Worm (Caenorhabditis elegans) whole organism, L2 larva: ENCODE results near the gene C25G4.8.
A peak's percentile ranks its signal among the peaks of the same experiment; 100 is the strongest.

Source experiments
- C34F6.9 ChIP-seq: fragments of 150-350 bp; optimal IDR thresholded peaks from 2 replicates; lab custom pipeline; 2014; ENCODE audit warnings: missing biosample characterization, missing genetic modification characterization
- F13H6.1 ChIP-seq: sonication (generic microtip); optimal IDR thresholded peaks from 2 replicates; lab custom pipeline; 2016; ENCODE audit warnings: missing genetic modification characterization, missing compliant biosample characterization
- R02D3.7 ChIP-seq: fragments of 150-350 bp; optimal IDR thresholded peaks from 2 replicates; lab custom pipeline; 2014; ENCODE audit warnings: missing biosample characterization, missing genetic modification characterization
- Y55F3AM.14 ChIP-seq: fragments of 200-800 bp; sonication (Bioruptor generic); optimal IDR thresholded peaks from 2 replicates; lab custom pipeline; 2018; ENCODE audit warnings: mild to moderate bottlenecking, missing genetic modification characterization, missing compliant biosample characterization
- ZK546.5 ChIP-seq: sonication (generic microtip); optimal IDR thresholded peaks from 2 replicates; lab custom pipeline; 2017; ENCODE audit warnings: missing biosample characterization, missing genetic modification characterization
- alr-1 ChIP-seq: fragments of 150-350 bp; optimal IDR thresholded peaks from 2 replicates; lab custom pipeline; 2014; ENCODE audit warnings: missing biosample characterization, missing genetic modification characterization
- aly-2 ChIP-seq: fragments of 150-350 bp; optimal IDR thresholded peaks from 2 replicates; lab custom pipeline; 2014; ENCODE audit warnings: missing biosample characterization, missing genetic modification characterization
- ama-1 ChIP-seq: fragments of 150-350 bp; optimal IDR thresholded peaks from 2 replicates; lab custom pipeline; 2018; ENCODE audit warnings: inconsistent platforms
- blmp-1 ChIP-seq: sonication (generic microtip); optimal IDR thresholded peaks from 2 replicates; lab custom pipeline; 2017; ENCODE audit warnings: missing genetic modification characterization, mild to moderate bottlenecking, missing compliant biosample characterization, antibody characterized with exemption, moderate library complexity; ENCODE audit not compliant: insufficient read depth
- ceh-16 ChIP-seq: fragments of 150-350 bp; optimal IDR thresholded peaks from 2 replicates; lab custom pipeline; 2014; ENCODE audit warnings: missing biosample characterization, missing genetic modification characterization
- ceh-82 ChIP-seq: fragments of 150-350 bp; optimal IDR thresholded peaks from 2 replicates; lab custom pipeline; 2014; ENCODE audit warnings: missing biosample characterization, missing genetic modification characterization
- crh-2 ChIP-seq: sonication (generic microtip); optimal IDR thresholded peaks from 2 replicates; lab custom pipeline; 2017; ENCODE audit warnings: missing biosample characterization, missing genetic modification characterization
- dmd-4 ChIP-seq: sonication (generic microtip); optimal IDR thresholded peaks from 2 replicates; lab custom pipeline; 2017; ENCODE audit warnings: missing biosample characterization, missing genetic modification characterization
- egl-27 ChIP-seq: sonication (generic microtip); optimal IDR thresholded peaks from 3 replicates; lab custom pipeline; 2017; ENCODE audit warnings: missing biosample characterization, missing genetic modification reagents, missing genetic modification characterization
- elt-1 ChIP-seq: fragments of 150-350 bp; optimal IDR thresholded peaks from 2 replicates; lab custom pipeline; 2014; ENCODE audit warnings: missing biosample characterization, missing genetic modification characterization
- elt-3 ChIP-seq: sonication (generic microtip); optimal IDR thresholded peaks from 2 replicates; lab custom pipeline; 2017; ENCODE audit warnings: missing biosample characterization, missing genetic modification characterization
- fos-1 ChIP-seq: fragments of 150-350 bp; optimal IDR thresholded peaks from 2 replicates; lab custom pipeline; 2014; ENCODE audit warnings: missing biosample characterization, missing genetic modification characterization
- gmeb-1 ChIP-seq: fragments of 150-350 bp; optimal IDR thresholded peaks from 2 replicates; lab custom pipeline; 2014; ENCODE audit warnings: missing biosample characterization, missing genetic modification characterization
- lin-11 ChIP-seq: fragments of 150-350 bp; sonication (generic microtip); optimal IDR thresholded peaks from 2 replicates; lab custom pipeline; 2014; ENCODE audit warnings: missing biosample characterization, missing genetic modification characterization, inconsistent platforms, mixed read lengths
- lin-13 ChIP-seq: fragments of 150-350 bp; optimal IDR thresholded peaks from 2 replicates; lab custom pipeline; 2014; ENCODE audit warnings: missing biosample characterization, missing genetic modification reagents, missing genetic modification characterization
- lin-39 ChIP-seq: fragments of 150-350 bp; optimal IDR thresholded peaks from 2 replicates; lab custom pipeline; 2014; ENCODE audit warnings: missing biosample characterization, missing genetic modification reagents, missing genetic modification characterization
- lsy-2 ChIP-seq, 2 experiments: fragments of 150-350 bp in 1 of 2; sonication (generic microtip) in 1 of 2; optimal IDR thresholded peaks; 2 replicates each; lab custom pipeline; 2014 to 2017; ENCODE audit warnings: missing biosample characterization in 2 of 2, missing genetic modification characterization in 2 of 2
- mab-5 ChIP-seq: fragments of 150-350 bp; optimal IDR thresholded peaks from 2 replicates; lab custom pipeline; 2014; ENCODE audit warnings: missing biosample characterization, missing genetic modification characterization
- mbf-1 ChIP-seq: sonication (generic microtip); optimal IDR thresholded peaks from 2 replicates; lab custom pipeline; 2017; ENCODE audit warnings: missing biosample characterization, missing genetic modification characterization
- mdl-1 ChIP-seq, 2 experiments: fragments of 150-350 bp in 1 of 2; sonication (generic microtip) in 1 of 2; optimal IDR thresholded peaks; 2 replicates each; lab custom pipeline; 2017; ENCODE audit warnings: missing biosample characterization in 2 of 2, missing genetic modification characterization in 2 of 2
- nhr-10 ChIP-seq: sonication (generic microtip); optimal IDR thresholded peaks from 2 replicates; lab custom pipeline; 2017; ENCODE audit warnings: missing biosample characterization, missing genetic modification characterization
- nhr-11 ChIP-seq: fragments of 150-350 bp; optimal IDR thresholded peaks from 2 replicates; lab custom pipeline; 2014; ENCODE audit warnings: missing biosample characterization, missing genetic modification characterization
- nhr-12 ChIP-seq: fragments of 150-350 bp; optimal IDR thresholded peaks from 2 replicates; lab custom pipeline; 2014; ENCODE audit warnings: missing biosample characterization, missing genetic modification characterization
- nhr-129 ChIP-seq: fragments of 150-350 bp; optimal IDR thresholded peaks from 2 replicates; lab custom pipeline; 2014; ENCODE audit warnings: missing biosample characterization, missing genetic modification characterization
- nhr-21 ChIP-seq: fragments of 150-350 bp; optimal IDR thresholded peaks from 2 replicates; lab custom pipeline; 2014; ENCODE audit warnings: missing biosample characterization, missing genetic modification characterization
- nhr-23 ChIP-seq: fragments of 150-350 bp; optimal IDR thresholded peaks from 2 replicates; lab custom pipeline; 2014; ENCODE audit warnings: missing biosample characterization, missing genetic modification reagents, missing genetic modification characterization
- nhr-237 ChIP-seq: fragments of 150-350 bp; optimal IDR thresholded peaks from 2 replicates; lab custom pipeline; 2014; ENCODE audit warnings: missing biosample characterization, missing genetic modification characterization
- nhr-25 ChIP-seq: fragments of 150-350 bp; sonication (generic microtip); optimal IDR thresholded peaks from 3 replicates; lab custom pipeline; 2014; ENCODE audit warnings: missing biosample characterization, missing genetic modification characterization
- nhr-6 ChIP-seq: fragments of 150-350 bp; optimal IDR thresholded peaks from 2 replicates; lab custom pipeline; 2014; ENCODE audit warnings: missing biosample characterization, missing genetic modification characterization
- nhr-77 ChIP-seq: fragments of 150-350 bp; optimal IDR thresholded peaks from 2 replicates; lab custom pipeline; 2014; ENCODE audit warnings: missing biosample characterization, missing genetic modification characterization
- peb-1 ChIP-seq: fragments of 150-350 bp; optimal IDR thresholded peaks from 2 replicates; lab custom pipeline; 2014; ENCODE audit warnings: missing biosample characterization, missing genetic modification characterization
- sem-4 ChIP-seq: fragments of 150-350 bp; optimal IDR thresholded peaks from 2 replicates; lab custom pipeline; 2014; ENCODE audit warnings: missing biosample characterization, missing genetic modification reagents, missing genetic modification characterization
- skn-1 ChIP-seq: sonication (generic microtip); optimal IDR thresholded peaks from 2 replicates; lab custom pipeline; 2017; ENCODE audit warnings: missing biosample characterization, missing genetic modification characterization
- sma-3 ChIP-seq: sonication (generic microtip); optimal IDR thresholded peaks from 2 replicates; lab custom pipeline; 2016; ENCODE audit warnings: missing genetic modification reagents, missing genetic modification characterization, missing compliant biosample characterization
- sma-9 ChIP-seq, 2 experiments: fragments of 150-350 bp in 1 of 2; sonication (generic microtip) in 1 of 2; optimal IDR thresholded peaks; 2 replicates each; lab custom pipeline; 2014 to 2016; ENCODE audit warnings: missing genetic modification characterization in 2 of 2, mild to moderate bottlenecking in 1 of 2, missing biosample characterization in 1 of 2, missing compliant biosample characterization in 1 of 2, missing genetic modification reagents in 1 of 2, moderate library complexity in 1 of 2
- snpc-4 ChIP-seq: fragments of 150-350 bp; optimal IDR thresholded peaks from 2 replicates; lab custom pipeline; 2014; ENCODE audit warnings: missing biosample characterization, missing genetic modification characterization
- unc-39 ChIP-seq: fragments of 150-350 bp; optimal IDR thresholded peaks from 2 replicates; lab custom pipeline; 2014; ENCODE audit warnings: missing biosample characterization, missing genetic modification characterization
- unc-55 ChIP-seq: fragments of 150-350 bp; sonication (generic microtip); optimal IDR thresholded peaks from 3 replicates; lab custom pipeline; 2014; ENCODE audit warnings: missing biosample characterization, missing genetic modification reagents, missing genetic modification characterization
- unc-62 ChIP-seq: fragments of 150-350 bp; optimal IDR thresholded peaks from 2 replicates; lab custom pipeline; 2014; ENCODE audit warnings: missing biosample characterization, missing genetic modification reagents, missing genetic modification characterization
- zag-1 ChIP-seq: fragments of 150-350 bp; optimal IDR thresholded peaks from 2 replicates; lab custom pipeline; 2014; ENCODE audit warnings: missing biosample characterization, missing genetic modification characterization
- ztf-11 ChIP-seq: sonication (generic microtip); optimal IDR thresholded peaks from 2 replicates; lab custom pipeline; 2017; ENCODE audit warnings: missing biosample characterization, missing genetic modification characterization
- ztf-4 ChIP-seq: fragments of 150-350 bp; optimal IDR thresholded peaks from 2 replicates; lab custom pipeline; 2014; ENCODE audit warnings: missing biosample characterization, missing genetic modification characterization

The C25G4.8 gene

ce11 chrIV:12420455-12420854 is 42.8 kb downstream of the C25G4.8 start, which contains the start of gene ugt-65:
Gene ugt-65 (plus strand): TSS chrIV:12420683.
- TF ChIP-seq unc-62 (GFP tag; lab: Kevin White, UChicago) (no peak), fos-1 (tag; lab: Kevin White, UChicago) (peak; percentile 71), crh-2 (tag; lab: Kevin White, UChicago) (peak; percentile 15), zag-1 (tag; lab: Kevin White, UChicago) (no peak), ceh-16 (tag; lab: Kevin White, UChicago) (no peak), R02D3.7 (tag; lab: Kevin White, UChicago) (no peak), sma-9 (GFP tag; optimal IDR thresholded peaks at IDR 0.05; lab: Kevin White, UChicago) (peak; percentile 86), sma-9 (tag; optimal IDR thresholded peaks at IDR 0.05; lab: Kevin White, UChicago) (no peak), gmeb-1 (tag; lab: Kevin White, UChicago) (no peak), elt-1 (tag; lab: Kevin White, UChicago) (no peak), unc-55 (GFP tag; lab: Kevin White, UChicago) (no peak), nhr-11 (tag; lab: Kevin White, UChicago) (no peak), F13H6.1 (tag; lab: Kevin White, UChicago) (peak; percentile 6)

ce11 chrIV:12419291-12419690 is 44.0 kb downstream of the C25G4.8 start:
- TF ChIP-seq sma-9 (GFP tag; optimal IDR thresholded peaks at IDR 0.05; lab: Kevin White, UChicago) (peak; percentile 28), sma-9 (tag; optimal IDR thresholded peaks at IDR 0.05; lab: Kevin White, UChicago) (no peak), gmeb-1 (tag; lab: Kevin White, UChicago) (no peak)

ce11 chrIV:12417536-12418195 is 45.6 kb downstream of the C25G4.8 start, which contains the start of gene F08G5.3:
Gene F08G5.3 (minus strand): TSS chrIV:12417586.
- TF ChIP-seq fos-1 (tag; lab: Kevin White, UChicago): peak; percentile 55
- no peak for TF ChIP-seq alr-1 (tag; lab: Kevin White, UChicago)
- peak; percentile 8 for TF ChIP-seq sma-3 (GFP tag; lab: Kevin White, UChicago)
- peak; percentile 37 for TF ChIP-seq lin-13 (GFP tag; lab: Kevin White, UChicago)
- TF ChIP-seq crh-2 (tag; lab: Kevin White, UChicago): no peak
- TF ChIP-seq nhr-6: no peak
- TF ChIP-seq ZK546.5: no peak
- TF ChIP-seq dmd-4 (tag; lab: Kevin White, UChicago): no peak
- TF ChIP-seq nhr-129 (tag; lab: Kevin White, UChicago): peak; percentile 91
- no peak for TF ChIP-seq nhr-237 (tag; lab: Kevin White, UChicago)
- no peak for TF ChIP-seq nhr-21
- no peak for TF ChIP-seq nhr-11 (tag; lab: Kevin White, UChicago)
- TF ChIP-seq ceh-82 (tag; lab: Kevin White, UChicago): no peak
- no peak for TF ChIP-seq nhr-12 (tag; lab: Kevin White, UChicago)
- peak; percentile 16 for TF ChIP-seq egl-27 (tag; lab: Kevin White, UChicago)
- TF ChIP-seq C34F6.9 (tag; lab: Kevin White, UChicago): peak; percentile 35
- no peak for TF ChIP-seq nhr-25 (tag; lab: Kevin White, UChicago)
- TF ChIP-seq elt-1 (tag; lab: Kevin White, UChicago): no peak
- no peak for TF ChIP-seq blmp-1 (tag; lab: Kevin White, UChicago)
- TF ChIP-seq zag-1 (tag; lab: Kevin White, UChicago): no peak
- no peak for TF ChIP-seq skn-1 (tag; lab: Kevin White, UChicago)
- TF ChIP-seq ztf-4 (tag; lab: Kevin White, UChicago): no peak
- TF ChIP-seq mdl-1 (tag; optimal IDR thresholded peaks at IDR 0.05; lab: Kevin White, UChicago): no peak
- TF ChIP-seq lin-11 (tag; lab: Kevin White, UChicago): peak; percentile 19
- TF ChIP-seq ceh-16 (tag; lab: Kevin White, UChicago): no peak
- TF ChIP-seq unc-39 (tag; lab: Kevin White, UChicago): no peak
- TF ChIP-seq mbf-1 (tag; lab: Kevin White, UChicago): no peak
- TF ChIP-seq Y55F3AM.14 (GFP tag; lab: Kevin White, UChicago): peak; percentile 35
- TF ChIP-seq nhr-10 (tag; lab: Kevin White, UChicago): no peak
- no peak for TF ChIP-seq nhr-23 (tag; lab: Kevin White, UChicago)
- TF ChIP-seq sem-4: no peak
- TF ChIP-seq snpc-4 (tag; lab: Kevin White, UChicago): no peak
- no peak for TF ChIP-seq nhr-77 (tag; lab: Kevin White, UChicago)
- no peak for TF ChIP-seq peb-1 (tag; lab: Kevin White, UChicago)
- no peak for TF ChIP-seq R02D3.7 (tag; lab: Kevin White, UChicago)
- TF ChIP-seq sma-9 (GFP tag; optimal IDR thresholded peaks at IDR 0.05; lab: Kevin White, UChicago): peak; percentile 48
- no peak for TF ChIP-seq sma-9 (tag; optimal IDR thresholded peaks at IDR 0.05; lab: Kevin White, UChicago)
- TF ChIP-seq ama-1 (lab: Kevin White, UChicago): no peak
- TF ChIP-seq lsy-2 (tag; optimal IDR thresholded peaks at IDR 0.05; lab: Kevin White, UChicago): peak; percentile 13 to 58
- TF ChIP-seq unc-62 (GFP tag; lab: Kevin White, UChicago): no peak
- no peak for TF ChIP-seq ztf-11
- TF ChIP-seq mab-5: no peak
- no peak for TF ChIP-seq lin-39 (tag; lab: Kevin White, UChicago)
- TF ChIP-seq F13H6.1 (tag; lab: Kevin White, UChicago): peak; percentile 42
- no peak for TF ChIP-seq elt-3
- TF ChIP-seq aly-2 (tag; lab: Kevin White, UChicago): no peak
- peak; percentile 51 for TF ChIP-seq unc-55 (GFP tag; lab: Kevin White, UChicago)
